Worm (Caenorhabditis elegans): ENCODE measurements around the gene col-33.

ce11 chrIV:4292569-4292968 is 29.5 kb downstream of the col-33 start, which contains the start of gene F15E6.10:
- no peak for TF ChIP-seq klf-2 (GFP tag; conservative IDR thresholded peaks at IDR 0.05)
- no peak for TF ChIP-seq tab-1 (GFP tag; IDR thresholded peaks at IDR 0.05)

All from whole organism, midembryonic.